Fruit fly (Drosophila melanogaster): ENCODE results near the gene ema.

The ema gene

dm6 chr3R:16442937-16443336 lies 1.5 kb upstream of the ema start, which contains the start of the genes Ttc1 and CG14882 (continued):
- TF ChIP-seq h (optimal IDR thresholded peaks at IDR 0.05), result no peak
- TF ChIP-seq emc (GFP tag; optimal IDR thresholded peaks at IDR 0.05), result peak; percentile 63
- TF ChIP-seq corto (GFP tag; optimal IDR thresholded peaks at IDR 0.05), result no peak
- TF ChIP-seq ranshi (GFP tag; IDR thresholded peaks at IDR 0.05), result peak; percentile 82
- peak; percentile 84 for TF ChIP-seq bowl (GFP tag; IDR thresholded peaks at IDR 0.05)
- TF ChIP-seq nmo (GFP tag; optimal IDR thresholded peaks at IDR 0.05), result peak; percentile 81
- peak; percentile 87 for TF ChIP-seq H15 (GFP tag; IDR thresholded peaks at IDR 0.05)
- TF ChIP-seq peb (GFP tag; IDR thresholded peaks at IDR 0.05), result peak; percentile 78
- TF ChIP-seq NC2α (GFP tag; optimal IDR thresholded peaks at IDR 0.05), result peak; percentile 72
- TF ChIP-seq CG4730 (GFP tag; IDR thresholded peaks at IDR 0.05), result peak; percentile 47
- no peak for TF ChIP-seq sc (optimal IDR thresholded peaks at IDR 0.05)
- peak; percentile 61 for TF ChIP-seq sc (GFP tag; optimal IDR thresholded peaks at IDR 0.05)
- TF ChIP-seq fu2 (GFP tag; optimal IDR thresholded peaks at IDR 0.05), result peak; percentile 84
- no peak for TF ChIP-seq CG17568 (GFP tag; optimal IDR thresholded peaks at IDR 0.05)
- peak; percentile 73 for TF ChIP-seq Bdp1 (GFP tag; optimal IDR thresholded peaks at IDR 0.05)
- TF ChIP-seq CrebB (tag; optimal IDR thresholded peaks at IDR 0.05), result peak; percentile 44
- no peak for TF ChIP-seq CG2129 (GFP tag; IDR thresholded peaks at IDR 0.05; ENCODE audit: partially characterized antibody)
- peak; percentile 25; the same call in 1 of the 2 replicates for TF ChIP-seq chm (GFP tag; IDR thresholded peaks at IDR 0.05)
- no peak for TF ChIP-seq CG7357 (GFP tag; IDR thresholded peaks at IDR 0.05)
- TF ChIP-seq Kr (GFP tag; optimal IDR thresholded peaks at IDR 0.05), result no peak
- peak; percentile 85 for TF ChIP-seq CoRest (tag; optimal IDR thresholded peaks at IDR 0.05)
- peak; percentile 74 for TF ChIP-seq trh (GFP tag; optimal IDR thresholded peaks at IDR 0.05)
- TF ChIP-seq phol (tag; optimal IDR thresholded peaks at IDR 0.05), result peak; percentile 80
- TF ChIP-seq CkIIα-i1 (GFP tag; IDR thresholded peaks at IDR 0.05), result no peak
- peak; percentile 79 for TF ChIP-seq ERR (GFP tag; optimal IDR thresholded peaks at IDR 0.05)
- peak; percentile 85 for TF ChIP-seq esg (GFP tag; conservative IDR thresholded peaks at IDR 0.05)
- TF ChIP-seq H2.0 (GFP tag; IDR thresholded peaks at IDR 0.05), result peak; percentile 92
- peak; percentile 67 for TF ChIP-seq dm (GFP tag; optimal IDR thresholded peaks at IDR 0.05)
- TF ChIP-seq CG7786 (GFP tag; optimal IDR thresholded peaks at IDR 0.05), result peak; percentile 85
- TF ChIP-seq so (GFP tag; IDR thresholded peaks at IDR 0.05), result peak; percentile 90
- TF ChIP-seq tna (GFP tag; IDR thresholded peaks at IDR 0.05; ENCODE audit: partially characterized antibody), result peak; percentile 45; the same call in 1 of the 2 replicates
- TF ChIP-seq CG33213 (GFP tag; optimal IDR thresholded peaks at IDR 0.05), result peak; percentile 78
- TF ChIP-seq CG3838 (GFP tag; optimal IDR thresholded peaks at IDR 0.05), result peak; percentile 71
- TF ChIP-seq CG10959 (GFP tag; IDR thresholded peaks at IDR 0.05), result no peak
- peak; percentile 73 for TF ChIP-seq Dek (tag; optimal IDR thresholded peaks at IDR 0.05)
- TF ChIP-seq hb (GFP tag; IDR thresholded peaks at IDR 0.05; ENCODE audit: partially characterized antibody), result peak; percentile 53; the same call in 1 of the 3 replicates
- no peak for TF ChIP-seq Tbp (GFP tag; optimal IDR thresholded peaks at IDR 0.05)
- peak; percentile 82 for TF ChIP-seq tup (GFP tag; optimal IDR thresholded peaks at IDR 0.05)
- peak; percentile 72 for TF ChIP-seq CG2116 (GFP tag; optimal IDR thresholded peaks at IDR 0.05)
- peak; percentile 70 for TF ChIP-seq CG10543 (GFP tag; optimal IDR thresholded peaks at IDR 0.05)
- TF ChIP-seq CG10979 (tag; optimal IDR thresholded peaks at IDR 0.05), result peak; percentile 74
- TF ChIP-seq CG8924 (tag; optimal IDR thresholded peaks at IDR 0.05), result peak; percentile 79
- peak; percentile 98 for TF ChIP-seq sens (GFP tag)
- peak; percentile 43; the same call in 2 of the 3 replicates for TF ChIP-seq CG16813 (GFP tag; IDR thresholded peaks at IDR 0.05; ENCODE audit: partially characterized antibody)
- peak; percentile 27 for TF ChIP-seq MTF-1 (GFP tag; optimal IDR thresholded peaks at IDR 0.05; ENCODE audit: borderline replicate concordance)
- no peak for TF ChIP-seq Dip2 (GFP tag; IDR thresholded peaks at IDR 0.05)
- peak; percentile 68; the same call in 1 of the 2 replicates for TF ChIP-seq Lim3 (GFP tag; IDR thresholded peaks at IDR 0.05)
- no peak for TF ChIP-seq ac (GFP tag; optimal IDR thresholded peaks at IDR 0.05)
- peak; percentile 70 for TF ChIP-seq CG6813 (GFP tag; optimal IDR thresholded peaks at IDR 0.05)
- TF ChIP-seq CG7839 (tag; optimal IDR thresholded peaks at IDR 0.05), result no peak
- TF ChIP-seq HHEX (GFP tag; optimal IDR thresholded peaks at IDR 0.05), result peak; percentile 75
- peak; percentile 13 for TF ChIP-seq gfzf (GFP tag; optimal IDR thresholded peaks at IDR 0.05)
